Fruit fly (Drosophila melanogaster): ENCODE data around the gene CG17751.
A peak's percentile ranks its signal among the peaks of the same experiment; 100 is the strongest.

The CG17751 gene

DNA sequence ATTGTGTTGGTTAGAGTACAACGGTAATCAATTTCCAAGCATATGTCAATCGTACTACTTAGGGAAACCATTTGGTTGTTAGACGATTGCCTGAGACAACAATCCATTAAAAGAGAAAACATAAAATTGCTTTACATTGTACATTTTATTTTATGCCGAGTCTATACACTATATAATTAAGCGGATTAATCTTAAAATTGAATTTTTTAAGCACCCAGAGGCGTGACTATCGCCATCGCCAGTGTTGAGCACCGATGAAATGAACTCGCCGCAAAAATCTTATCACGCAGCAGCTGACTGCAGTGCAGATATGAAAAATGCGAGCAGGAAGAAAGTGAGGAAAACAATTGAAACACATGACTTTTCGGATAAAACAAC, 35.8 kb downstream of the CG17751 start (continued):
- TF ChIP-seq Dip3 (GFP tag; optimal IDR thresholded peaks at IDR 0.05) (no peak), CG5245 (GFP tag; optimal IDR thresholded peaks at IDR 0.05) (no peak), CG17568 (GFP tag; optimal IDR thresholded peaks at IDR 0.05) (no peak), CG8089 (GFP tag; optimal IDR thresholded peaks at IDR 0.05) (no peak), CG3281 (GFP tag; optimal IDR thresholded peaks at IDR 0.05) (no peak), Deaf1 (tag; optimal IDR thresholded peaks at IDR 0.05) (no peak), CG11696 (GFP tag; IDR thresholded peaks at IDR 0.05) (no peak), btn (GFP tag; optimal IDR thresholded peaks at IDR 0.05) (no peak), CG33213 (GFP tag; optimal IDR thresholded peaks at IDR 0.05) (no peak), wdn (GFP tag; IDR thresholded peaks at IDR 0.05) (no peak), sr (GFP tag; IDR thresholded peaks at IDR 0.05) (no peak), phol (tag; optimal IDR thresholded peaks at IDR 0.05) (peak; percentile 7), CG10565 (GFP tag; optimal IDR thresholded peaks at IDR 0.05) (no peak), Hmr (GFP tag; optimal IDR thresholded peaks at IDR 0.05) (peak; percentile 11), HLH54F (GFP tag; optimal IDR thresholded peaks at IDR 0.05) (no peak), CG1233 (GFP tag; optimal IDR thresholded peaks at IDR 0.05) (no peak), Kr (GFP tag; optimal IDR thresholded peaks at IDR 0.05) (no peak), CG11085 (GFP tag; IDR thresholded peaks at IDR 0.05) (no peak), CG16779 (GFP tag; IDR thresholded peaks at IDR 0.05) (no peak), Fer2 (tag; optimal IDR thresholded peaks at IDR 0.05) (no peak), Ptx1 (GFP tag; IDR thresholded peaks at IDR 0.05) (no peak), CG13894 (tag; optimal IDR thresholded peaks at IDR 0.05) (no peak), D (optimal IDR thresholded peaks at IDR 0.05) (no peak), D (GFP tag; optimal IDR thresholded peaks at IDR 0.05) (no peak), CG18764 (GFP tag; optimal IDR thresholded peaks at IDR 0.05) (no peak), Atf3 (GFP tag; optimal IDR thresholded peaks at IDR 0.05) (no peak), ATbp (GFP tag; optimal IDR thresholded peaks at IDR 0.05) (no peak), ERR (GFP tag; optimal IDR thresholded peaks at IDR 0.05) (no peak), al (GFP tag; IDR thresholded peaks at IDR 0.05) (no peak), CG17385 (GFP tag; optimal IDR thresholded peaks at IDR 0.05) (no peak), so (GFP tag; IDR thresholded peaks at IDR 0.05) (no peak), CG10321 (GFP tag; IDR thresholded peaks at IDR 0.05) (no peak), pnt (GFP tag; optimal IDR thresholded peaks at IDR 0.05) (no peak), ttk (GFP tag; IDR thresholded peaks at IDR 0.05) (no peak), trh (GFP tag; optimal IDR thresholded peaks at IDR 0.05) (no peak), ro (GFP tag; IDR thresholded peaks at IDR 0.05) (no peak), CG1529 (GFP tag; optimal IDR thresholded peaks at IDR 0.05) (no peak), ase (GFP tag; IDR thresholded peaks at IDR 0.05) (no peak), gfzf (GFP tag; optimal IDR thresholded peaks at IDR 0.05) (no peak), Sin3A (optimal IDR thresholded peaks at IDR 0.05) (peak; percentile 14), Stat92E (GFP tag; optimal IDR thresholded peaks at IDR 0.05) (no peak), CG12769 (tag; optimal IDR thresholded peaks at IDR 0.05) (no peak), NC2α (GFP tag; optimal IDR thresholded peaks at IDR 0.05) (no peak), CG6791 (GFP tag; IDR thresholded peaks at IDR 0.05; ENCODE audit: partially characterized antibody) (peak; percentile 91), pan (optimal IDR thresholded peaks at IDR 0.05) (no peak), pan (GFP tag; optimal IDR thresholded peaks at IDR 0.05 in 1 of 2, IDR thresholded peaks at IDR 0.05 in 1 of 2) (peak in 1 of 2 experiments; percentile 31), klu (GFP tag; IDR thresholded peaks at IDR 0.05) (no peak), CG15696 (tag; optimal IDR thresholded peaks at IDR 0.05) (no peak), danr (GFP tag; IDR thresholded peaks at IDR 0.05) (no peak), HLH3B (GFP tag; IDR thresholded peaks at IDR 0.05) (no peak), crol (GFP tag; IDR thresholded peaks at IDR 0.05) (no peak), CG42726 (GFP tag; IDR thresholded peaks at IDR 0.05; ENCODE audit: partially characterized antibody) (peak; percentile 52; the same call in 1 of the 2 replicates), zen (tag; optimal IDR thresholded peaks at IDR 0.05) (no peak), CG7556 (GFP tag; optimal IDR thresholded peaks at IDR 0.05) (no peak)
